Fruit fly (Drosophila melanogaster) whole organism, embryonic: ENCODE measurements around the gene CG9799.

Experiments used
- Asciz ChIP-seq: fragments of 200-800 bp; sonication (Bioruptor generic); optimal IDR thresholded peaks from 2 replicates; lab custom pipeline; 2017; ENCODE audit warnings: missing biosample characterization, mild to moderate bottlenecking, missing genetic modification characterization, missing genetic modification reagents
- B-H2 ChIP-seq: fragments of 200-800 bp; sonication (Bioruptor generic); optimal IDR thresholded peaks from 2 replicates; lab custom pipeline; 2018; ENCODE audit warnings: missing biosample characterization, mild to moderate bottlenecking, missing genetic modification characterization
- CG1024 ChIP-seq: fragments of 200-800 bp; sonication (Bioruptor generic); IDR thresholded peaks from 2 replicates; pipeline ENCODE4 v1.3.6; 2022; ENCODE audit warnings: missing biosample characterization, missing genetic modification characterization
- CG10462 ChIP-seq: fragments of 200-800 bp; sonication (Bioruptor generic); optimal IDR thresholded peaks from 2 replicates; lab custom pipeline; 2016; ENCODE audit warnings: missing biosample characterization, missing genetic modification characterization
- CG10979 ChIP-seq: fragments of 200-800 bp; sonication (Bioruptor generic); optimal IDR thresholded peaks from 2 replicates; lab custom pipeline; 2018; ENCODE audit warnings: missing biosample characterization, mild to moderate bottlenecking, missing genetic modification characterization, moderate library complexity
- CG11723 ChIP-seq: fragments of 200-800 bp; sonication (Bioruptor generic); optimal IDR thresholded peaks from 2 replicates; lab custom pipeline; 2017; ENCODE audit warnings: missing biosample characterization, mild to moderate bottlenecking, missing genetic modification characterization
- CG12769 ChIP-seq: fragments of 200-800 bp; sonication (Bioruptor generic); optimal IDR thresholded peaks from 2 replicates; lab custom pipeline; 2019; ENCODE audit warnings: missing biosample characterization, mild to moderate bottlenecking, missing genetic modification characterization, moderate library complexity
- CG12942 ChIP-seq: fragments of 200-800 bp; sonication (Bioruptor generic); optimal IDR thresholded peaks from 3 replicates; lab custom pipeline; 2016; ENCODE audit warnings: missing biosample characterization, missing genetic modification characterization
- CG13775 ChIP-seq: fragments of 200-800 bp; sonication (Bioruptor generic); optimal IDR thresholded peaks from 3 replicates; lab custom pipeline; 2017; ENCODE audit warnings: missing biosample characterization, mild to moderate bottlenecking, missing genetic modification characterization
- CG17186 ChIP-seq: fragments of 200-800 bp; sonication (Bioruptor generic); optimal IDR thresholded peaks from 3 replicates; lab custom pipeline; 2017; ENCODE audit warnings: missing biosample characterization, missing genetic modification reagents, missing genetic modification characterization
- CG18011 ChIP-seq: fragments of 200-800 bp; sonication (Bioruptor generic); optimal IDR thresholded peaks from 2 replicates; lab custom pipeline; 2017; ENCODE audit warnings: missing biosample characterization, missing genetic modification characterization, mild to moderate bottlenecking, moderate library complexity, missing genotype
- CG18599 ChIP-seq: fragments of 200-800 bp; sonication (Bioruptor generic); optimal IDR thresholded peaks from 3 replicates; lab custom pipeline; 2017; ENCODE audit warnings: missing biosample characterization, missing genetic modification characterization, mild to moderate bottlenecking, moderate library complexity, missing genetic modification reagents
- CG18619 ChIP-seq: fragments of 200-800 bp; sonication (Bioruptor generic); optimal IDR thresholded peaks from 3 replicates; lab custom pipeline; 2017; ENCODE audit warnings: missing biosample characterization, mild to moderate bottlenecking, missing genetic modification characterization
- CG2199 ChIP-seq: fragments of 200-800 bp; sonication (Bioruptor generic); IDR thresholded peaks from 3 replicates; pipeline ENCODE4 v1.3.6; 2022; ENCODE audit warnings: missing biosample characterization, missing genetic modification characterization
- CG2875 ChIP-seq: fragments of 200-800 bp; sonication (Bioruptor generic); optimal IDR thresholded peaks from 2 replicates; lab custom pipeline; 2017; ENCODE audit warnings: missing biosample characterization, mild to moderate bottlenecking, missing genetic modification characterization, missing genetic modification reagents
- CG3163 ChIP-seq: fragments of 200-800 bp; sonication (Bioruptor generic); optimal IDR thresholded peaks from 3 replicates; lab custom pipeline; 2016; ENCODE audit warnings: missing biosample characterization, missing genetic modification characterization
- CG43689 ChIP-seq: fragments of 200-800 bp; sonication (Bioruptor generic); IDR thresholded peaks from 2 replicates; pipeline ENCODE4 v1.3.6; 2022; ENCODE audit warnings: missing biosample characterization, missing genetic modification characterization
- CG6654 ChIP-seq: fragments of 200-800 bp; sonication (Bioruptor generic); optimal IDR thresholded peaks from 2 replicates; lab custom pipeline; 2017; ENCODE audit warnings: missing biosample characterization, mild to moderate bottlenecking, missing genetic modification characterization
- CG8089 ChIP-seq: fragments of 200-800 bp; sonication (Bioruptor generic); optimal IDR thresholded peaks from 3 replicates; lab custom pipeline; 2016; ENCODE audit warnings: missing biosample characterization, missing genetic modification characterization
- CG8388 ChIP-seq: fragments of 200-800 bp; sonication (Bioruptor generic); optimal IDR thresholded peaks from 2 replicates; lab custom pipeline; 2019; ENCODE audit warnings: missing biosample characterization, mild to moderate bottlenecking, missing genetic modification characterization, moderate library complexity
- CG8765 ChIP-seq: fragments of 200-800 bp; sonication (Bioruptor generic); IDR thresholded peaks from 2 replicates; pipeline ENCODE4 v1.3.6; 2022; ENCODE audit warnings: missing biosample characterization, missing genetic modification characterization
- CG9437 ChIP-seq: fragments of 200-800 bp; sonication (Bioruptor generic); optimal IDR thresholded peaks from 2 replicates; lab custom pipeline; 2018; ENCODE audit warnings: missing biosample characterization, mild to moderate bottlenecking, missing genetic modification characterization
- CG9797 ChIP-seq: fragments of 200-800 bp; sonication (Bioruptor generic); optimal IDR thresholded peaks from 3 replicates; lab custom pipeline; 2018; ENCODE audit warnings: missing biosample characterization, mild to moderate bottlenecking, missing genetic modification characterization
- CG9932 ChIP-seq: fragments of 200-800 bp; sonication (Bioruptor generic); IDR thresholded peaks from 2 replicates; pipeline ENCODE4 v1.3.6; 2022; ENCODE audit warnings: missing biosample characterization, missing genetic modification characterization
- CHES-1-like ChIP-seq: fragments of 200-800 bp; sonication (Bioruptor generic); optimal IDR thresholded peaks from 2 replicates; lab custom pipeline; 2016; ENCODE audit warnings: missing biosample characterization, missing genetic modification characterization
- H2.0 ChIP-seq: fragments of 200-800 bp; sonication (Bioruptor generic); IDR thresholded peaks from 2 replicates; pipeline ENCODE4 v1.3.6; 2022; ENCODE audit warnings: missing biosample characterization, missing genetic modification characterization
- Hey ChIP-seq: fragments of 200-800 bp; sonication (Bioruptor generic); optimal IDR thresholded peaks from 3 replicates; lab custom pipeline; 2018; ENCODE audit warnings: missing biosample characterization, mild to moderate bottlenecking, missing genetic modification characterization
- Hr78 ChIP-seq, 2 experiments: fragments of 200-800 bp in 1 of 2; fragments of >200 bp in 1 of 2; sonication (Bioruptor generic) in 1 of 2; optimal IDR thresholded peaks; 2 replicates each; lab custom pipeline; 2017 to 2019; ENCODE audit warnings: missing biosample characterization in 2 of 2, missing genetic modification characterization in 2 of 2, mild to moderate bottlenecking in 1 of 2, moderate library complexity in 1 of 2
- Lhr ChIP-seq: fragments of 200-800 bp; sonication (Bioruptor generic); optimal IDR thresholded peaks from 3 replicates; lab custom pipeline; 2017; ENCODE audit warnings: mild to moderate bottlenecking, missing biosample characterization, missing genetic modification reagents, missing genetic modification characterization
- Lim3 ChIP-seq: fragments of 200-800 bp; sonication (Bioruptor generic); IDR thresholded peaks from 2 replicates; pipeline ENCODE4 v1.3.6; 2022; ENCODE audit warnings: missing biosample characterization, missing genetic modification characterization
- Nf-YA ChIP-seq: fragments of 200-800 bp; sonication (Bioruptor generic); IDR thresholded peaks from 2 replicates; pipeline ENCODE4 v1.3.6; 2022; ENCODE audit warnings: missing biosample characterization, missing genetic modification characterization
- Rfx ChIP-seq: fragments of 200-800 bp; sonication (Bioruptor generic); IDR thresholded peaks from 2 replicates; pipeline ENCODE4 v1.3.6; 2022; ENCODE audit warnings: missing biosample characterization, missing genetic modification characterization
- Sox102F ChIP-seq: fragments of 200-800 bp; sonication (Bioruptor generic); optimal IDR thresholded peaks from 2 replicates; lab custom pipeline; 2018; ENCODE audit warnings: missing biosample characterization, mild to moderate bottlenecking, missing genetic modification characterization, moderate library complexity
- Sry-δ ChIP-seq: fragments of 200-800 bp; sonication (Bioruptor generic); optimal IDR thresholded peaks from 2 replicates; lab custom pipeline; 2016; ENCODE audit warnings: missing biosample characterization, missing genetic modification characterization
- amos ChIP-seq: fragments of 200-800 bp; sonication (Bioruptor generic); IDR thresholded peaks from 2 replicates; pipeline ENCODE4 v1.3.6; 2022; ENCODE audit warnings: missing biosample characterization, missing genetic modification characterization; ENCODE audit not compliant: partially characterized antibody
- bab2 ChIP-seq: fragments of 200-800 bp; sonication (Bioruptor generic); optimal IDR thresholded peaks from 2 replicates; lab custom pipeline; 2016; ENCODE audit warnings: missing biosample characterization, missing genetic modification characterization
- ci ChIP-seq: fragments of 200-800 bp; sonication (Bioruptor generic); IDR thresholded peaks from 3 replicates; pipeline ENCODE4 v1.3.6; 2022; ENCODE audit warnings: missing biosample characterization, missing genetic modification characterization
- dmrt99B ChIP-seq: fragments of 200-800 bp; sonication (Bioruptor generic); optimal IDR thresholded peaks from 2 replicates; lab custom pipeline; 2018; ENCODE audit warnings: missing biosample characterization, mild to moderate bottlenecking, missing genetic modification characterization, moderate library complexity
- emc ChIP-seq: fragments of 200-800 bp; sonication (Bioruptor generic); optimal IDR thresholded peaks from 2 replicates; lab custom pipeline; 2016; ENCODE audit warnings: missing biosample characterization, missing genetic modification characterization
- fd102C ChIP-seq: fragments of 200-800 bp; sonication (Bioruptor generic); optimal IDR thresholded peaks from 2 replicates; lab custom pipeline; 2018; ENCODE audit warnings: missing biosample characterization, mild to moderate bottlenecking, missing genetic modification characterization, moderate library complexity
- gcm ChIP-seq: fragments of 200-800 bp; sonication (Bioruptor generic); optimal IDR thresholded peaks from 2 replicates; lab custom pipeline; 2019; ENCODE audit warnings: missing biosample characterization, mild to moderate bottlenecking, missing genetic modification characterization, moderate library complexity
- gro ChIP-seq: fragments of 200-800 bp; sonication (Bioruptor generic); optimal IDR thresholded peaks from 2 replicates; lab custom pipeline; 2016; ENCODE audit warnings: missing biosample characterization, missing genetic modification characterization
- ham ChIP-seq: fragments of 200-800 bp; sonication (Bioruptor generic); IDR thresholded peaks from 2 replicates; pipeline ENCODE4 v1.3.6; 2022; ENCODE audit warnings: missing biosample characterization, missing genetic modification characterization
- kah ChIP-seq: fragments of 200-800 bp; sonication (Bioruptor generic); optimal IDR thresholded peaks from 2 replicates; lab custom pipeline; 2018; ENCODE audit warnings: missing biosample characterization, mild to moderate bottlenecking, missing genetic modification characterization
- oc ChIP-seq: fragments of 200-800 bp; sonication (Bioruptor generic); optimal IDR thresholded peaks from 2 replicates; lab custom pipeline; 2018; ENCODE audit warnings: missing biosample characterization, mild to moderate bottlenecking, missing genetic modification characterization, moderate library complexity
- onecut ChIP-seq: fragments of 200-800 bp; sonication (Bioruptor generic); IDR thresholded peaks from 2 replicates; pipeline ENCODE4 v1.3.6; 2022; ENCODE audit warnings: missing biosample characterization, missing genetic modification characterization
- p53 ChIP-seq: fragments of 200-800 bp; sonication (Bioruptor generic); optimal IDR thresholded peaks from 2 replicates; lab custom pipeline; 2016; ENCODE audit warnings: missing biosample characterization, missing genetic modification characterization
- pb ChIP-seq: fragments of 200-800 bp; sonication (Bioruptor generic); optimal IDR thresholded peaks from 3 replicates; lab custom pipeline; 2016; ENCODE audit warnings: missing biosample characterization, missing genetic modification characterization
- pfk ChIP-seq: fragments of 200-800 bp; sonication (Bioruptor generic); optimal IDR thresholded peaks from 2 replicates; lab custom pipeline; 2018; ENCODE audit warnings: missing biosample characterization, mild to moderate bottlenecking, missing genetic modification characterization, moderate library complexity

Gene CG9799

DNA sequence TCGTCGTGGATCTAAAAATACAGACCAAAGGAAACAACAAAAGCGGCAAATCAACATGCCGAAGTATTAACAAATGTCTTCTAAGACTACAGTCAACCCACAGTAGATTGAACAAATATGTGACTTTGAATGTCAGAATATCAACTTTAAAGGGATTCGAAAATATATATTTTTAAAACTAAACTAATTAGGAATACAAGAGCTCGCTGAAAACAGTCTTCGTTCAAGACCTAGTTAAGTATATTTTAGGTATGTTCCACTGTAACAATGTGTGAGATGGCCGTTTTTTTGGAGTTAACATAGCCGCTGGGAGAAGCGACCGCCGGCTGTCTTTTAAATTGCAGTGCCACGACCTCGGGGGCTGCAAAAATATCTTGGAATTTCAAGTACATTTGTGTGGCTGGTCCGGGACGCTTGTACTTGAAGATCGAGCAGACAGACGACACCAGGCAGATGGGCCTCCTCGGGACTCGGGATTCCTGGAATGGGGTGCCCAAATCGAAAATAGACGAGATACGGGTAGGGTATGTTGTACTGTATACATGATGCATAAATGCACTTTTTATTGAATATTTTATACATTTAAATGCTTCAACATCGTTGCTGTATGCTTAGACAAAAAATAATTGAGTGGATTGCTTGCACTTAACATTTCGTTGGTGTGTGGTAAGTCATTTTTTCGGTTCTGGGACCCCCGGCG, 40.0 kb upstream of the CG9799 start (continued):
- TF ChIP-seq CG8765 (GFP tag; lab: Robert Waterston, UW) = no peak
- TF ChIP-seq CG18619 (GFP tag; lab: Kevin White, UChicago) = peak; percentile 26
- TF ChIP-seq CG12942 (GFP tag; lab: Kevin White, UChicago) = peak; percentile 12
- no peak for TF ChIP-seq CG9797 (GFP tag; lab: Kevin White, UChicago)
- peak; percentile 46; the same call in 1 of the 2 replicates for TF ChIP-seq Nf-YA (GFP tag; lab: Robert Waterston, UW)
- no peak for TF ChIP-seq amos (GFP tag; lab: Robert Waterston, UW)
- TF ChIP-seq Hr78 (GFP tag; optimal IDR thresholded peaks at IDR 0.05; lab: Kevin White, UChicago) = peak in 1 of 2 experiments; percentile 40
- TF ChIP-seq CG17186 (GFP tag; lab: Kevin White, UChicago) = no peak
- TF ChIP-seq CG13775 (GFP tag; lab: Kevin White, UChicago) = peak; percentile 42
- TF ChIP-seq H2.0 (GFP tag; lab: Robert Waterston, UW) = peak; percentile 62
- TF ChIP-seq Hey (tag; lab: Kevin White, UChicago) = no peak
- peak; percentile 25 for TF ChIP-seq CG8089 (GFP tag; lab: Kevin White, UChicago)
- TF ChIP-seq CG18011 = peak; percentile 11
- TF ChIP-seq CG2199 = 0 out of 3 replicates have a peak, but pooled peaks have one; percentile 31
- peak; percentile 81 for TF ChIP-seq CG10979 (tag; lab: Kevin White, UChicago)
- TF ChIP-seq dmrt99B (tag; lab: Kevin White, UChicago) = peak; percentile 80
- peak; percentile 30 for TF ChIP-seq oc (tag; lab: Kevin White, UChicago)
- peak; percentile 17 for TF ChIP-seq fd102C (GFP tag; lab: Kevin White, UChicago)
- peak; percentile 55 for TF ChIP-seq Rfx
- no peak for TF ChIP-seq Lim3 (GFP tag; lab: Robert Waterston, UW)
- peak; percentile 51 for TF ChIP-seq bab2 (GFP tag; lab: Kevin White, UChicago)
- peak; percentile 55 for TF ChIP-seq CG12769
- TF ChIP-seq gro = no peak
- TF ChIP-seq ham (GFP tag; lab: Robert Waterston, UW) = no peak
- TF ChIP-seq CG11723 (GFP tag; lab: Kevin White, UChicago) = peak; percentile 34
- TF ChIP-seq ci (GFP tag; lab: Robert Waterston, UW) = peak; percentile 90
- TF ChIP-seq Sry-δ (GFP tag; lab: Kevin White, UChicago) = peak; percentile 19
- peak; percentile 62 for TF ChIP-seq CG18599
- peak; percentile 72 for TF ChIP-seq CG8388
- TF ChIP-seq Sox102F (GFP tag; lab: Kevin White, UChicago) = peak; percentile 80
- TF ChIP-seq CG1024 = peak; percentile 27; the same call in 1 of the 2 replicates
- no peak for TF ChIP-seq CG3163 (GFP tag; lab: Kevin White, UChicago)
- TF ChIP-seq CG9932 (GFP tag; lab: Robert Waterston, UW) = peak; percentile 53
- peak; percentile 53 for TF ChIP-seq gcm (GFP tag; lab: Kevin White, UChicago)
- no peak for TF ChIP-seq CG43689 (GFP tag; lab: Robert Waterston, UW)
- peak; percentile 54 for TF ChIP-seq CG6654 (GFP tag; lab: Kevin White, UChicago)
- peak; percentile 57 for TF ChIP-seq Asciz (GFP tag; lab: Kevin White, UChicago)
- TF ChIP-seq p53 (GFP tag; lab: Kevin White, UChicago) = no peak
- peak; percentile 5 for TF ChIP-seq Lhr
- peak; percentile 47 for TF ChIP-seq kah
- no peak for TF ChIP-seq pfk (GFP tag; lab: Kevin White, UChicago)
- TF ChIP-seq B-H2 (GFP tag; lab: Kevin White, UChicago) = no peak
- TF ChIP-seq pb = no peak
- no peak for TF ChIP-seq emc (GFP tag; lab: Kevin White, UChicago)
- TF ChIP-seq CHES-1-like (GFP tag; lab: Kevin White, UChicago) = no peak
- TF ChIP-seq CG2875 (GFP tag; lab: Kevin White, UChicago) = peak; percentile 36
- TF ChIP-seq CG9437 = peak; percentile 37
- TF ChIP-seq onecut (GFP tag; lab: Robert Waterston, UW) = peak; percentile 41
- peak; percentile 6 for TF ChIP-seq CG10462 (GFP tag; lab: Kevin White, UChicago)
